Worm (Caenorhabditis elegans): ENCODE measurements around the gene sru-9.

- no peak for TF ChIP-seq C38D4.7 (GFP tag; optimal IDR thresholded peaks at IDR 0.05)
- TF ChIP-seq unc-55 (GFP tag; optimal IDR thresholded peaks at IDR 0.05) = no peak
- TF ChIP-seq ahr-1 (tag; optimal IDR thresholded peaks at IDR 0.05) = no peak
- no peak for TF ChIP-seq tbx-2 (tag; optimal IDR thresholded peaks at IDR 0.05)
- TF ChIP-seq K02D7.2 (tag; optimal IDR thresholded peaks at IDR 0.05) = no peak
- TF ChIP-seq npax-4 (tag; optimal IDR thresholded peaks at IDR 0.05) = no peak
- TF ChIP-seq nhr-11 (tag; optimal IDR thresholded peaks at IDR 0.05) = no peak
- no peak for TF ChIP-seq pha-4 (tag; optimal IDR thresholded peaks at IDR 0.05)
- TF ChIP-seq F13H6.1 (tag; optimal IDR thresholded peaks at IDR 0.05) = no peak
- no peak for TF ChIP-seq pag-3 (tag; optimal IDR thresholded peaks at IDR 0.05; ENCODE audit: borderline replicate concordance)
Observed at ce11 chrIV:13633165-13633564, 44.4 kb downstream of the sru-9 start, which contains the start of gene fbxa-98.
